Worm (Caenorhabditis elegans): ENCODE data around the gene swsn-7.

DNA sequence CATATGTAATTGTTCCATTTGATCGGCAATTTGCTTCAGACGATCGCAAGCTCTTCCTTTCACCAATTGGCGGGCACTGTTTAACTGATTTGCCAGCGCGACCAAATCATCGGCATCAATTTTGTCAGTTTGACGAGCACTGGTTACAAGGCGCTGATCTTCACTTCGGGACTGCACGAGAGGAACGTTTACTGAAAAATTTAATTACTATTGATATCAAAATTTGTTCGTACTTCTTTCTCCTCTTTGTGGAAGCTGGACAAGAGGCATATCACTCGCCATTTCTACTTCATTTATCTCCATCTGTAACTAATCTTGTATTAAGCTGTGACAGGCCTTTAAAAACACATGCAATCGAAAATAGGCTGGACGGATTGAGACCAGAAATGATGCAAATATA lies 10.3 kb upstream of the swsn-7 start, which contains the start of gene C08B11.9:
- TF ChIP-seq nfya-1 (tag; optimal IDR thresholded peaks at IDR 0.05; ENCODE audit: insufficient read depth): no peak
- no peak for TF ChIP-seq tbx-2 (tag; optimal IDR thresholded peaks at IDR 0.05)
- no peak for TF ChIP-seq daf-12 (tag; optimal IDR thresholded peaks at IDR 0.05)
- TF ChIP-seq aly-2 (tag; optimal IDR thresholded peaks at IDR 0.05): no peak
- no peak for TF ChIP-seq unc-39 (tag; optimal IDR thresholded peaks at IDR 0.05)
- no peak for TF ChIP-seq fos-1 (tag; optimal IDR thresholded peaks at IDR 0.05)
- no peak for TF ChIP-seq ZK546.5 (tag; optimal IDR thresholded peaks at IDR 0.05)
- no peak for TF ChIP-seq unc-62 (GFP tag; optimal IDR thresholded peaks at IDR 0.05)
- no peak for TF ChIP-seq jun-1 (tag; optimal IDR thresholded peaks at IDR 0.05)
- TF ChIP-seq snpc-4 (tag; optimal IDR thresholded peaks at IDR 0.05): no peak
- TF ChIP-seq mdl-1 (tag; optimal IDR thresholded peaks at IDR 0.05): no peak
- no peak for TF ChIP-seq R02D3.7 (tag; optimal IDR thresholded peaks at IDR 0.05)
- TF ChIP-seq eor-1 (tag; optimal IDR thresholded peaks at IDR 0.05): no peak
- TF ChIP-seq fkh-10 (GFP tag; optimal IDR thresholded peaks at IDR 0.05): no peak
